Fruit fly (Drosophila melanogaster): ENCODE measurements around the gene AsnS.

AsnS gene

DNA sequence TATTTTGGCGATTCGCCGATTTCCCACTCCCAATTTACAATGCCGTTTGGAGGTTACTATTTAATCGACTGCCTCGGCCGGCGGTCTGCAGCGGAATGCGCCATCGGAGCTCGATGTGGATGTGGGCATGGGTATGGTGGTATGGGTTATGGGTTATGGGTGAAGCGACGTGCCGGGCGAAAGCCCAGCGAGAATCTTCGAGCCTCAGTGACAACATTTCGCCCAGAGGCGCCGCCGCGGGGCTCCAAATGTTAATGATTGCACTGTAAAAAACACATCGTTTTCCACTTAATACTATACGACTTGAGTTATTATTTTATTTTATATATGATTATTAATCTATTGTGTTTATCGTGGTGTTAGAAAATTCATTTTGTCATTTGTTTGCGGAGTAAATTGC is 27.7 kb downstream of the AsnS start (continued):
- TF ChIP-seq CG2199 (GFP tag; IDR thresholded peaks at IDR 0.05): no peak
- no peak for TF ChIP-seq pan (optimal IDR thresholded peaks at IDR 0.05)
- peak in 1 of 2 experiments; percentile 26 for TF ChIP-seq pan (GFP tag; optimal IDR thresholded peaks at IDR 0.05 in 1 of 2, IDR thresholded peaks at IDR 0.05 in 1 of 2)
- TF ChIP-seq bbx (GFP tag; IDR thresholded peaks at IDR 0.05; ENCODE audit: partially characterized antibody): peak; percentile 16; the same call in 1 of the 2 replicates
- no peak for TF ChIP-seq Fer1 (GFP tag; optimal IDR thresholded peaks at IDR 0.05)
- no peak for TF ChIP-seq Hr39 (optimal IDR thresholded peaks at IDR 0.05)
- TF ChIP-seq maf-S (GFP tag; optimal IDR thresholded peaks at IDR 0.05): no peak
- TF ChIP-seq Dbx (GFP tag; IDR thresholded peaks at IDR 0.05): no peak
- TF ChIP-seq B-H2 (GFP tag; optimal IDR thresholded peaks at IDR 0.05): no peak
- TF ChIP-seq corto (GFP tag; optimal IDR thresholded peaks at IDR 0.05): no peak
- TF ChIP-seq CG7987 (GFP tag; optimal IDR thresholded peaks at IDR 0.05): no peak
- TF ChIP-seq jumu (GFP tag; optimal IDR thresholded peaks at IDR 0.05): no peak
- TF ChIP-seq CG4328 (GFP tag; optimal IDR thresholded peaks at IDR 0.05): no peak
- TF ChIP-seq CG7556 (GFP tag; optimal IDR thresholded peaks at IDR 0.05): no peak
- TF ChIP-seq ftz-f1 (GFP tag; optimal IDR thresholded peaks at IDR 0.05): no peak
- no peak for TF ChIP-seq CG17829 (tag; optimal IDR thresholded peaks at IDR 0.05)
- TF ChIP-seq sim (GFP tag; IDR thresholded peaks at IDR 0.05): no peak
- peak; percentile 27 for TF ChIP-seq Blimp-1 (GFP tag; optimal IDR thresholded peaks at IDR 0.05)
- TF ChIP-seq usp (GFP tag; optimal IDR thresholded peaks at IDR 0.05): no peak
- TF ChIP-seq gem (tag; optimal IDR thresholded peaks at IDR 0.05): peak; percentile 27
- no peak for TF ChIP-seq Dll (GFP tag; IDR thresholded peaks at IDR 0.05; ENCODE audit: partially characterized antibody)
- TF ChIP-seq org-1 (GFP tag; optimal IDR thresholded peaks at IDR 0.05): no peak
- TF ChIP-seq CG32532 (GFP tag; IDR thresholded peaks at IDR 0.05): peak; percentile 40
- TF ChIP-seq wdn (GFP tag; IDR thresholded peaks at IDR 0.05): no peak
- no peak for TF ChIP-seq bsh (GFP tag; optimal IDR thresholded peaks at IDR 0.05)
- TF ChIP-seq sisA (GFP tag; IDR thresholded peaks at IDR 0.05): no peak
- no peak for TF ChIP-seq CG3281 (GFP tag; optimal IDR thresholded peaks at IDR 0.05)
- TF ChIP-seq CG16863 (GFP tag; optimal IDR thresholded peaks at IDR 0.05): no peak
- no peak for TF ChIP-seq ken (GFP tag; IDR thresholded peaks at IDR 0.05)
- TF ChIP-seq D (optimal IDR thresholded peaks at IDR 0.05): no peak
- no peak for TF ChIP-seq D (GFP tag; optimal IDR thresholded peaks at IDR 0.05)
- no peak for TF ChIP-seq CG11456 (GFP tag; IDR thresholded peaks at IDR 0.05)
- peak; percentile 23 for TF ChIP-seq CG2712 (tag; optimal IDR thresholded peaks at IDR 0.05)
- peak; percentile 53; the same call in 1 of the 2 replicates for TF ChIP-seq ttk (GFP tag; IDR thresholded peaks at IDR 0.05)
- no peak for TF ChIP-seq B-H1 (GFP tag; IDR thresholded peaks at IDR 0.05)
- TF ChIP-seq CG3163 (GFP tag; optimal IDR thresholded peaks at IDR 0.05): no peak
- no peak for TF ChIP-seq lilli (GFP tag; optimal IDR thresholded peaks at IDR 0.05)
- 0 out of 2 replicates have a peak, but pooled peaks have one; percentile 9 for TF ChIP-seq NFAT (GFP tag; IDR thresholded peaks at IDR 0.05)
- no peak for TF ChIP-seq CG13894 (tag; optimal IDR thresholded peaks at IDR 0.05)
- TF ChIP-seq ab (GFP tag; optimal IDR thresholded peaks at IDR 0.05): no peak
- TF ChIP-seq onecut (GFP tag; IDR thresholded peaks at IDR 0.05): no peak
- no peak for TF ChIP-seq Doc2 (GFP tag; IDR thresholded peaks at IDR 0.05)
- no peak for TF ChIP-seq zfh2 (GFP tag; optimal IDR thresholded peaks at IDR 0.05)
- no peak for TF ChIP-seq Six4 (GFP tag; optimal IDR thresholded peaks at IDR 0.05)
- peak; percentile 29 for TF ChIP-seq Med (GFP tag)
- TF ChIP-seq Nf-YC (tag; optimal IDR thresholded peaks at IDR 0.05): no peak
- no peak for TF ChIP-seq ap (GFP tag; IDR thresholded peaks at IDR 0.05)
- no peak for TF ChIP-seq rib (GFP tag; IDR thresholded peaks at IDR 0.05)
